Fruit fly (Drosophila melanogaster) whole organism, embryonic: ENCODE measurements around the gene clumsy.

ENCODE experiments used
- Abd-B ChIP-seq: fragments of 200-800 bp; sonication (Bioruptor generic); optimal IDR thresholded peaks from 2 replicates; lab custom pipeline; 2018; ENCODE audit warnings: missing biosample characterization, mild to moderate bottlenecking, missing genetic modification characterization, moderate library complexity
- Adf1 ChIP-seq: fragments of 200-800 bp; sonication (Bioruptor generic); IDR thresholded peaks from 2 replicates; pipeline ENCODE4 v1.3.6; 2022; ENCODE audit warnings: missing biosample characterization, missing genetic modification characterization
- Antp ChIP-seq: fragments of 200-800 bp; sonication (Bioruptor generic); optimal IDR thresholded peaks from 3 replicates; lab custom pipeline; 2016; ENCODE audit warnings: missing biosample characterization, missing genetic modification characterization
- CG1024 ChIP-seq: fragments of 200-800 bp; sonication (Bioruptor generic); IDR thresholded peaks from 2 replicates; pipeline ENCODE4 v1.3.6; 2022; ENCODE audit warnings: missing biosample characterization, missing genetic modification characterization
- CG10431 ChIP-seq: fragments of 200-800 bp; sonication (Bioruptor generic); optimal IDR thresholded peaks from 3 replicates; lab custom pipeline; 2018; ENCODE audit warnings: missing biosample characterization, mild to moderate bottlenecking, missing genetic modification characterization
- CG11085 ChIP-seq: fragments of 200-800 bp; sonication (Bioruptor generic); IDR thresholded peaks from 2 replicates; pipeline ENCODE4 v1.3.6; 2022; ENCODE audit warnings: missing biosample characterization, missing genetic modification characterization
- CG2712 ChIP-seq: fragments of 200-800 bp; optimal IDR thresholded peaks from 3 replicates; lab custom pipeline; 2019; ENCODE audit warnings: missing biosample characterization, mild to moderate bottlenecking, missing genetic modification characterization, moderate library complexity
- CG32767 ChIP-seq: fragments of 200-800 bp; sonication (Bioruptor generic); IDR thresholded peaks from 2 replicates; pipeline ENCODE4 v1.3.6; 2022; ENCODE audit warnings: missing biosample characterization, missing genetic modification characterization
- CG33213 ChIP-seq: fragments of 200-800 bp; sonication (Bioruptor generic); optimal IDR thresholded peaks from 3 replicates; lab custom pipeline; 2016; ENCODE audit warnings: missing biosample characterization, missing genetic modification characterization
- CG5953 ChIP-seq: fragments of 200-800 bp; sonication (Bioruptor generic); IDR thresholded peaks from 2 replicates; pipeline ENCODE4 v1.3.6; 2022; ENCODE audit warnings: missing biosample characterization, missing genetic modification characterization
- CG6175 ChIP-seq: fragments of 200-800 bp; sonication (Bioruptor generic); IDR thresholded peaks from 3 replicates; pipeline ENCODE4 v1.3.6; 2022; ENCODE audit warnings: missing biosample characterization, missing genetic modification characterization
- CG6689 ChIP-seq: fragments of 200-800 bp; sonication (Bioruptor generic); IDR thresholded peaks from 2 replicates; pipeline ENCODE4 v1.3.6; 2022; ENCODE audit warnings: missing biosample characterization, missing genetic modification characterization
- CG6813 ChIP-seq: fragments of 200-800 bp; sonication (Bioruptor generic); optimal IDR thresholded peaks from 2 replicates; lab custom pipeline; 2017; ENCODE audit warnings: missing biosample characterization, missing genetic modification characterization, mild to moderate bottlenecking, moderate library complexity, missing genetic modification reagents
- CG6854 ChIP-seq: fragments of 200-800 bp; sonication (Bioruptor generic); optimal IDR thresholded peaks from 3 replicates; lab custom pipeline; 2017; ENCODE audit warnings: missing biosample characterization, mild to moderate bottlenecking, missing genetic modification characterization
- CG7963 ChIP-seq: fragments of 200-800 bp; sonication (Bioruptor generic); IDR thresholded peaks from 3 replicates; pipeline ENCODE4 v1.3.6; 2022; ENCODE audit warnings: missing biosample characterization, missing genetic modification characterization; ENCODE audit not compliant: partially characterized antibody
- CG8089 ChIP-seq: fragments of 200-800 bp; sonication (Bioruptor generic); optimal IDR thresholded peaks from 3 replicates; lab custom pipeline; 2016; ENCODE audit warnings: missing biosample characterization, missing genetic modification characterization
- CG8388 ChIP-seq: fragments of 200-800 bp; sonication (Bioruptor generic); optimal IDR thresholded peaks from 2 replicates; lab custom pipeline; 2019; ENCODE audit warnings: missing biosample characterization, mild to moderate bottlenecking, missing genetic modification characterization, moderate library complexity
- CHES-1-like ChIP-seq: fragments of 200-800 bp; sonication (Bioruptor generic); optimal IDR thresholded peaks from 2 replicates; lab custom pipeline; 2016; ENCODE audit warnings: missing biosample characterization, missing genetic modification characterization
- D19A ChIP-seq: fragments of 200-800 bp; optimal IDR thresholded peaks from 3 replicates; lab custom pipeline; 2019; ENCODE audit warnings: missing biosample characterization, mild to moderate bottlenecking, missing genetic modification characterization, moderate library complexity
- Dll ChIP-seq: fragments of 200-800 bp; sonication (Bioruptor generic); IDR thresholded peaks from 4 replicates; pipeline ENCODE4 v1.3.6; 2022; ENCODE audit warnings: missing biosample characterization, missing genetic modification characterization; ENCODE audit not compliant: partially characterized antibody
- E2f1 ChIP-seq: fragments of 200-800 bp; sonication (Bioruptor generic); IDR thresholded peaks from 2 replicates; pipeline ENCODE4 v1.3.6; 2022; ENCODE audit warnings: missing biosample characterization, missing genetic modification characterization
- ERR ChIP-seq: fragments of 200-800 bp; sonication (Bioruptor generic); optimal IDR thresholded peaks from 2 replicates; lab custom pipeline; 2016; ENCODE audit warnings: missing biosample characterization, missing genetic modification characterization
- Elba2 ChIP-seq: fragments of 200-800 bp; sonication (Bioruptor generic); optimal IDR thresholded peaks from 3 replicates; lab custom pipeline; 2016; ENCODE audit warnings: missing biosample characterization, missing genetic modification characterization
- Fer3 ChIP-seq: fragments of 200-800 bp; sonication (Bioruptor generic); optimal IDR thresholded peaks from 2 replicates; lab custom pipeline; 2018; ENCODE audit warnings: missing biosample characterization, mild to moderate bottlenecking, missing genetic modification characterization, moderate library complexity
- HLH54F ChIP-seq: fragments of 200-800 bp; sonication (Bioruptor generic); optimal IDR thresholded peaks from 3 replicates; lab custom pipeline; 2016; ENCODE audit warnings: missing biosample characterization, missing genetic modification characterization
- NC2α ChIP-seq: fragments of 200-800 bp; sonication (Bioruptor generic); optimal IDR thresholded peaks from 2 replicates; lab custom pipeline; 2016; ENCODE audit warnings: missing biosample characterization, missing genetic modification characterization
- Neu2 ChIP-seq: fragments of 200-800 bp; sonication (Bioruptor generic); optimal IDR thresholded peaks from 3 replicates; lab custom pipeline; 2016; ENCODE audit warnings: missing biosample characterization, missing genetic modification characterization, borderline replicate concordance
- Stat92E ChIP-seq, 3 experiments: fragments of >200 bp in 2 of 3; fragments of 200-800 bp in 1 of 3; sonication (Bioruptor generic) in 1 of 3; optimal IDR thresholded peaks; 2 replicates each; lab custom pipeline; 2017 to 2019; ENCODE audit warnings: missing biosample characterization in 3 of 3, missing genetic modification characterization in 3 of 3, mild to moderate bottlenecking in 1 of 3, moderate library complexity in 1 of 3
- ash1 ChIP-seq: fragments of 200-800 bp; sonication (Bioruptor generic); optimal IDR thresholded peaks from 2 replicates; lab custom pipeline; 2018; ENCODE audit warnings: missing biosample characterization, mild to moderate bottlenecking, missing genetic modification characterization
- bbx ChIP-seq: fragments of 200-800 bp; sonication (Bioruptor generic); IDR thresholded peaks from 2 replicates; pipeline ENCODE4 v1.3.6; 2022; ENCODE audit warnings: missing biosample characterization, missing genetic modification characterization; ENCODE audit not compliant: partially characterized antibody
- cas ChIP-seq: fragments of 200-800 bp; sonication (Bioruptor generic); IDR thresholded peaks from 2 replicates; pipeline ENCODE4 v1.3.6; 2022; ENCODE audit warnings: missing biosample characterization, missing genetic modification characterization
- cato ChIP-seq: fragments of 200-800 bp; sonication (Bioruptor generic); optimal IDR thresholded peaks from 2 replicates; lab custom pipeline; 2016; ENCODE audit warnings: missing biosample characterization, missing genetic modification characterization, borderline replicate concordance
- caup ChIP-seq: fragments of 200-800 bp; sonication (Bioruptor generic); optimal IDR thresholded peaks from 3 replicates; lab custom pipeline; 2017; ENCODE audit warnings: missing biosample characterization, mild to moderate bottlenecking, missing genetic modification characterization, moderate library complexity; ENCODE audit not compliant: severe bottlenecking
- cg ChIP-seq: fragments of 200-800 bp; sonication (Bioruptor generic); optimal IDR thresholded peaks from 3 replicates; lab custom pipeline; 2019; ENCODE audit warnings: missing biosample characterization, mild to moderate bottlenecking, missing genetic modification characterization, moderate library complexity
- dimm ChIP-seq: fragments of 200-800 bp; sonication (Bioruptor generic); IDR thresholded peaks from 2 replicates; pipeline ENCODE4 v1.3.6; 2022; ENCODE audit warnings: missing biosample characterization, missing genetic modification characterization
- dpn ChIP-seq, 2 experiments: fragments of 200-800 bp; sonication (Bioruptor generic); optimal IDR thresholded peaks; 3 replicates each; lab custom pipeline; 2016; ENCODE audit warnings: missing biosample characterization in 2 of 2, missing genetic modification characterization in 2 of 2
- eve ChIP-seq, 2 experiments: fragments of >200 bp; optimal IDR thresholded peaks; 2 replicates each; lab custom pipeline; 2017; ENCODE audit warnings: missing biosample characterization in 2 of 2, missing genetic modification characterization in 2 of 2
- exex ChIP-seq: fragments of 200-800 bp; sonication (Bioruptor generic); optimal IDR thresholded peaks from 4 replicates; lab custom pipeline; 2018; ENCODE audit warnings: missing biosample characterization, mild to moderate bottlenecking, missing genetic modification characterization, moderate library complexity
- h ChIP-seq: fragments of >200 bp; optimal IDR thresholded peaks from 2 replicates; lab custom pipeline; 2017
- jigr1 ChIP-seq: fragments of 200-800 bp; sonication (Bioruptor generic); IDR thresholded peaks from 3 replicates; pipeline ENCODE4 v1.3.6; 2022; ENCODE audit warnings: missing biosample characterization, missing genetic modification characterization
- klu ChIP-seq: fragments of 200-800 bp; sonication (Bioruptor generic); IDR thresholded peaks from 2 replicates; pipeline ENCODE4 v1.3.6; 2022; ENCODE audit warnings: missing biosample characterization, missing genetic modification characterization
- odd ChIP-seq: fragments of 200-800 bp; sonication (Bioruptor generic); optimal IDR thresholded peaks from 2 replicates; lab custom pipeline; 2017; ENCODE audit warnings: missing biosample characterization, mild to moderate bottlenecking, missing genetic modification characterization
- otp ChIP-seq: fragments of 200-800 bp; sonication (Bioruptor generic); IDR thresholded peaks from 3 replicates; pipeline ENCODE4, ENCODE4 v1.3.6; 2022; ENCODE audit warnings: missing biosample characterization, missing genetic modification characterization
- pros ChIP-seq: fragments of 200-800 bp; sonication (Bioruptor generic); optimal IDR thresholded peaks from 3 replicates; lab custom pipeline; 2019; ENCODE audit warnings: missing biosample characterization, mild to moderate bottlenecking, missing genetic modification characterization, moderate library complexity
- sd ChIP-seq: fragments of 200-800 bp; sonication (Bioruptor generic); optimal IDR thresholded peaks from 3 replicates; lab custom pipeline; 2018; ENCODE audit warnings: missing biosample characterization, mild to moderate bottlenecking, missing genetic modification characterization, moderate library complexity
- shn ChIP-seq: fragments of 200-800 bp; sonication (Bioruptor generic); optimal IDR thresholded peaks from 3 replicates; lab custom pipeline; 2016; ENCODE audit warnings: missing biosample characterization, missing genetic modification characterization
- sim ChIP-seq: fragments of 200-800 bp; sonication (Bioruptor generic); IDR thresholded peaks from 2 replicates; pipeline ENCODE4 v1.3.6; 2022; ENCODE audit warnings: missing biosample characterization, missing genetic modification characterization
- stc ChIP-seq: fragments of 200-800 bp; sonication (Bioruptor generic); IDR thresholded peaks from 2 replicates; pipeline ENCODE4 v1.3.6; 2022; ENCODE audit warnings: missing biosample characterization, missing genetic modification characterization
- sug ChIP-seq: fragments of 200-800 bp; optimal IDR thresholded peaks from 2 replicates; lab custom pipeline; 2019; ENCODE audit warnings: missing biosample characterization, mild to moderate bottlenecking, missing genetic modification characterization, moderate library complexity
- toy ChIP-seq: fragments of 200-800 bp; sonication (Bioruptor generic); IDR thresholded peaks from 2 replicates; pipeline ENCODE4 v1.3.6; 2022; ENCODE audit warnings: missing biosample characterization, missing genetic modification characterization
- yki ChIP-seq: fragments of >200 bp; optimal IDR thresholded peaks from 3 replicates; lab custom pipeline; 2018
- zen2 ChIP-seq: fragments of 200-800 bp; sonication (Bioruptor generic); IDR thresholded peaks from 3 replicates; pipeline ENCODE4 v1.3.6; 2022; ENCODE audit warnings: missing biosample characterization, missing genetic modification characterization; ENCODE audit not compliant: partially characterized antibody
- zf30C ChIP-seq: fragments of 200-800 bp; sonication (Bioruptor generic); optimal IDR thresholded peaks from 3 replicates; lab custom pipeline; 2018; ENCODE audit warnings: missing biosample characterization, mild to moderate bottlenecking, missing genetic modification characterization

clumsy gene

DNA sequence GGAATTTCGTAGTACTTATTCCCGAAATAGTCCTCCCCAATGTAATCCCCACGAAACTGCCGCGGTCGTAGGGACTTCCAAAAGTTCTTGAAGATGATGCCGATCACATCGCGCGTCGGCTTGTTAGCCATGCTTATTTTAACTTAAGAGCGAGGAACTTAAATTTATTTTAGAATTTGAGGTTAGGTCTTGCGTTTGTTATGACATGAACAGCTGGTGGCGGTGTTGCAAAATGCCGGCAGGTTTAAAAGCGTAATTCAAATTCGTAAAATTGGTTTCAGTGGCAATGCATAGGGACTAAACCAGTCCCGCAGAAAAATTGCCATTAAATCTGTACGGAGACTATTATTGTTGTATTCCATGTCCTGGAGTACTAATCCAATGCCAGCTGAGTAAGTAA is 39.9 kb upstream of the clumsy start (continued):
- TF ChIP-seq CG32767 (GFP tag; lab: Robert Waterston, UW) (no peak), HLH54F (GFP tag; lab: Kevin White, UChicago) (peak; percentile 10), E2f1 (no peak), CG8089 (GFP tag; lab: Kevin White, UChicago) (no peak), CG6813 (GFP tag; lab: Kevin White, UChicago) (no peak), sd (tag; lab: Kevin White, UChicago) (no peak), CHES-1-like (GFP tag; lab: Kevin White, UChicago) (peak; percentile 25), cato (GFP tag; lab: Kevin White, UChicago) (no peak), Adf1 (GFP tag; lab: Robert Waterston, UW) (no peak), CG1024 (GFP tag; lab: Robert Waterston, UW) (no peak), CG6854 (GFP tag; lab: Kevin White, UChicago) (no peak), CG11085 (no peak), CG2712 (tag; lab: Kevin White, UChicago) (no peak), sim (GFP tag; lab: Robert Waterston, UW) (no peak), Antp (no peak), cg (GFP tag; lab: Kevin White, UChicago) (no peak), h (lab: Kevin White, UChicago) (no peak), Stat92E (GFP tag; optimal IDR thresholded peaks at IDR 0.05; lab: Kevin White, UChicago) (no peak), CG6175 (GFP tag; lab: Robert Waterston, UW) (no peak), otp (GFP tag; lab: Robert Waterston, UW) (no peak), ash1 (GFP tag; lab: Kevin White, UChicago) (no peak), D19A (tag; lab: Kevin White, UChicago) (no peak), pros (GFP tag; lab: Kevin White, UChicago) (no peak), klu (no peak), CG33213 (peak; percentile 7), odd (GFP tag; lab: Kevin White, UChicago) (no peak), dimm (GFP tag; lab: Robert Waterston, UW) (no peak), Dll (GFP tag; lab: Robert Waterston, UW) (no peak), CG5953 (GFP tag; lab: Robert Waterston, UW) (no peak), shn (GFP tag; lab: Kevin White, UChicago) (no peak), Elba2 (GFP tag; lab: Kevin White, UChicago) (peak; percentile 3), zen2 (GFP tag; lab: Robert Waterston, UW) (no peak), CG8388 (GFP tag; lab: Kevin White, UChicago) (no peak), zf30C (GFP tag; lab: Kevin White, UChicago) (no peak), dpn (GFP tag; optimal IDR thresholded peaks at IDR 0.05; lab: Kevin White, UChicago) (no peak), jigr1 (GFP tag; lab: Robert Waterston, UW) (no peak), Abd-B (GFP tag; lab: Kevin White, UChicago) (no peak), exex (tag; lab: Kevin White, UChicago) (no peak), CG7963 (GFP tag; lab: Robert Waterston, UW) (no peak), toy (GFP tag; lab: Robert Waterston, UW) (no peak), Neu2 (no peak), stc (no peak), caup (GFP tag; lab: Kevin White, UChicago) (no peak), Fer3 (tag; lab: Kevin White, UChicago) (no peak), NC2α (no peak), CG6689 (GFP tag; lab: Robert Waterston, UW) (no peak), CG10431 (GFP tag; lab: Kevin White, UChicago) (no peak), yki (lab: Kevin White, UChicago) (no peak), sug (peak; percentile 42), cas (GFP tag; lab: Robert Waterston, UW) (no peak), ERR (GFP tag; lab: Kevin White, UChicago) (no peak), bbx (GFP tag; lab: Robert Waterston, UW) (no peak), eve (GFP tag; optimal IDR thresholded peaks at IDR 0.05; lab: Kevin White, UChicago) (no peak)
